Fruit fly (Drosophila melanogaster): ENCODE results near the gene Setd3.

Setd3 gene

dm6 chrX:6981470-6981952 is 13.0 kb upstream of the Setd3 start (continued):
- TF ChIP-seq CG3065 (GFP tag; optimal IDR thresholded peaks at IDR 0.05), result no peak
- no peak for TF ChIP-seq jumu (GFP tag; optimal IDR thresholded peaks at IDR 0.05)
- no peak for TF ChIP-seq otp (GFP tag; IDR thresholded peaks at IDR 0.05)
- TF ChIP-seq CG15011 (GFP tag; optimal IDR thresholded peaks at IDR 0.05), result no peak
- no peak for TF ChIP-seq CG8290 (GFP tag; optimal IDR thresholded peaks at IDR 0.05)
- TF ChIP-seq CG8290 (tag; optimal IDR thresholded peaks at IDR 0.05), result peak; percentile 24 to 29
- TF ChIP-seq stc (GFP tag; IDR thresholded peaks at IDR 0.05), result no peak
- no peak for TF ChIP-seq stwl (tag; optimal IDR thresholded peaks at IDR 0.05)
- TF ChIP-seq gt (GFP tag; IDR thresholded peaks at IDR 0.05), result no peak
- no peak for TF ChIP-seq jing (GFP tag; optimal IDR thresholded peaks at IDR 0.05)
- no peak for TF ChIP-seq Nf-YA (GFP tag; IDR thresholded peaks at IDR 0.05)
- no peak for TF ChIP-seq CG6654 (GFP tag; optimal IDR thresholded peaks at IDR 0.05)
- TF ChIP-seq bab2 (GFP tag; optimal IDR thresholded peaks at IDR 0.05), result no peak
- no peak for TF ChIP-seq dimm (GFP tag; IDR thresholded peaks at IDR 0.05)
- TF ChIP-seq PHDP (tag; optimal IDR thresholded peaks at IDR 0.05), result no peak
- no peak for TF ChIP-seq fd3F (GFP tag; optimal IDR thresholded peaks at IDR 0.05)
- peak; percentile 56 for TF ChIP-seq Drgx (GFP tag; IDR thresholded peaks at IDR 0.05)
- no peak for TF ChIP-seq Sin3A (optimal IDR thresholded peaks at IDR 0.05)
- no peak for TF ChIP-seq br (optimal IDR thresholded peaks at IDR 0.05)
- TF ChIP-seq btn (GFP tag; optimal IDR thresholded peaks at IDR 0.05), result no peak
- TF ChIP-seq tna (GFP tag; IDR thresholded peaks at IDR 0.05; ENCODE audit: partially characterized antibody), result no peak
- no peak for TF ChIP-seq CG6175 (GFP tag; IDR thresholded peaks at IDR 0.05)
- TF ChIP-seq Xrp1 (GFP tag; IDR thresholded peaks at IDR 0.05), result no peak
- TF ChIP-seq trem (tag; optimal IDR thresholded peaks at IDR 0.05), result no peak
- no peak for TF ChIP-seq shn (GFP tag; optimal IDR thresholded peaks at IDR 0.05)
- TF ChIP-seq al (GFP tag; IDR thresholded peaks at IDR 0.05), result no peak
- no peak for TF ChIP-seq ind (GFP tag; optimal IDR thresholded peaks at IDR 0.05)
- no peak for TF ChIP-seq dm (GFP tag; optimal IDR thresholded peaks at IDR 0.05)
- no peak for TF ChIP-seq grau (tag; optimal IDR thresholded peaks at IDR 0.05)
- TF ChIP-seq CG12071 (GFP tag; optimal IDR thresholded peaks at IDR 0.05), result no peak
- TF ChIP-seq abd-A (tag; optimal IDR thresholded peaks at IDR 0.05), result no peak
- TF ChIP-seq Atf3 (GFP tag; optimal IDR thresholded peaks at IDR 0.05), result no peak
- TF ChIP-seq ttk (GFP tag; IDR thresholded peaks at IDR 0.05), result no peak
- TF ChIP-seq CG16779 (GFP tag; IDR thresholded peaks at IDR 0.05), result no peak
- no peak for TF ChIP-seq Lhr (GFP tag; optimal IDR thresholded peaks at IDR 0.05)
- no peak for TF ChIP-seq bsh (GFP tag; optimal IDR thresholded peaks at IDR 0.05)
- no peak for TF ChIP-seq CG4424 (GFP tag; optimal IDR thresholded peaks at IDR 0.05)
- no peak for TF ChIP-seq Gug (GFP tag; IDR thresholded peaks at IDR 0.05)
- TF ChIP-seq CG11695 (GFP tag; IDR thresholded peaks at IDR 0.05), result peak; percentile 48; the same call in 1 of the 3 replicates
- no peak for TF ChIP-seq bowl (GFP tag; IDR thresholded peaks at IDR 0.05)
- TF ChIP-seq tup (GFP tag; optimal IDR thresholded peaks at IDR 0.05), result no peak
- no peak for TF ChIP-seq Chrac-16 (GFP tag; optimal IDR thresholded peaks at IDR 0.05)
- no peak for TF ChIP-seq CG12104 (GFP tag; optimal IDR thresholded peaks at IDR 0.05)
- TF ChIP-seq CG9215 (GFP tag; IDR thresholded peaks at IDR 0.05), result no peak
- TF ChIP-seq CG32532 (GFP tag; IDR thresholded peaks at IDR 0.05), result no peak
- no peak for TF ChIP-seq vfl (GFP tag; optimal IDR thresholded peaks at IDR 0.05)
- no peak for TF ChIP-seq C15 (GFP tag; IDR thresholded peaks at IDR 0.05)
- no peak for TF ChIP-seq hkb (optimal IDR thresholded peaks at IDR 0.05)
- TF ChIP-seq hkb (GFP tag; IDR thresholded peaks at IDR 0.05), result 0 out of 2 replicates have a peak, but pooled peaks have one; percentile 24
- peak; percentile 39; the same call in 1 of the 2 replicates for TF ChIP-seq bbx (GFP tag; IDR thresholded peaks at IDR 0.05; ENCODE audit: partially characterized antibody)
- no peak for TF ChIP-seq dmrt11E (tag; optimal IDR thresholded peaks at IDR 0.05)
- TF ChIP-seq CG9727 (GFP tag; optimal IDR thresholded peaks at IDR 0.05), result no peak
- TF ChIP-seq HLH54F (GFP tag; optimal IDR thresholded peaks at IDR 0.05), result no peak
- TF ChIP-seq HLH4C (GFP tag; IDR thresholded peaks at IDR 0.05; ENCODE audit: partially characterized antibody), result no peak
